Fruit fly (Drosophila melanogaster) whole organism, wandering third instar larva: ENCODE data around the gene arm.

Source experiments
- Abd-B ChIP-seq: fragments of >200 bp; optimal IDR thresholded peaks from 2 replicates; lab custom pipeline; 2017; ENCODE audit warnings: missing biosample characterization, missing genetic modification characterization
- CG32264 ChIP-seq: fragments of 200-800 bp; sonication (Bioruptor generic); optimal IDR thresholded peaks from 2 replicates; lab custom pipeline; 2016; ENCODE audit warnings: missing biosample characterization, missing genetic modification characterization
- CG9705 ChIP-seq: fragments of 200-800 bp; sonication (Bioruptor generic); optimal IDR thresholded peaks from 2 replicates; lab custom pipeline; 2018; ENCODE audit warnings: missing biosample characterization, mild to moderate bottlenecking, missing genetic modification characterization
- CrebA ChIP-seq: fragments of 200-800 bp; sonication (Bioruptor generic); optimal IDR thresholded peaks from 2 replicates; lab custom pipeline; 2016; ENCODE audit warnings: missing biosample characterization, mild to moderate bottlenecking, missing genetic modification characterization, borderline replicate concordance
- Dfd ChIP-seq: fragments of >200 bp; optimal IDR thresholded peaks from 2 replicates; lab custom pipeline; 2017; ENCODE audit warnings: missing biosample characterization, missing genetic modification characterization
- Dif ChIP-seq: fragments of 200-275, 200-300 bp; sonication (Bioruptor generic); optimal IDR thresholded peaks from 2 replicates; lab custom pipeline; 2018; ENCODE audit warnings: missing biosample characterization, missing genetic modification characterization; ENCODE audit not compliant: partially characterized antibody
- GATAd ChIP-seq: sonication (Bioruptor generic); optimal IDR thresholded peaks from 2 replicates; lab custom pipeline; 2016; ENCODE audit warnings: missing biosample characterization, missing genetic modification characterization
- HLH106 ChIP-seq: fragments of 200-800 bp; optimal IDR thresholded peaks from 3 replicates; lab custom pipeline; 2019; ENCODE audit warnings: missing biosample characterization, mild to moderate bottlenecking, missing genetic modification characterization, moderate library complexity
- Hnf4 ChIP-seq: fragments of 200-800 bp; sonication (Bioruptor generic); optimal IDR thresholded peaks from 2 replicates; lab custom pipeline; 2016; ENCODE audit warnings: missing biosample characterization, mild to moderate bottlenecking, missing genetic modification characterization
- Hr78 ChIP-seq: fragments of >200 bp; optimal IDR thresholded peaks from 2 replicates; lab custom pipeline; 2017; ENCODE audit warnings: missing biosample characterization, missing genetic modification characterization
- Hr83 ChIP-seq: fragments of 200-300 bp; sonication (Bioruptor generic); optimal IDR thresholded peaks from 2 replicates; lab custom pipeline; 2016; ENCODE audit warnings: missing biosample characterization, mild to moderate bottlenecking, missing genetic modification characterization, moderate library complexity; ENCODE audit not compliant: poor library complexity, severe bottlenecking
- Jra ChIP-seq: sonication (Bioruptor generic); optimal IDR thresholded peaks from 2 replicates; lab custom pipeline; 2016; ENCODE audit warnings: missing biosample characterization, missing genetic modification characterization
- Mio ChIP-seq: sonication (Bioruptor generic); optimal IDR thresholded peaks from 2 replicates; lab custom pipeline; 2016; ENCODE audit warnings: missing biosample characterization, missing genetic modification characterization
- Myc ChIP-seq: fragments of >200 bp; optimal IDR thresholded peaks from 2 replicates; lab custom pipeline; 2017
- N ChIP-seq: fragments of >200 bp; optimal IDR thresholded peaks from 2 replicates; lab custom pipeline; 2018; ENCODE audit warnings: missing biosample characterization, missing external identifiers, missing genetic modification characterization
- OdsH ChIP-seq: fragments of 200-800 bp; sonication (Bioruptor generic); optimal IDR thresholded peaks from 2 replicates; lab custom pipeline; 2016; ENCODE audit warnings: missing biosample characterization, mild to moderate bottlenecking, missing genetic modification characterization
- Rel ChIP-seq, 2 experiments: fragments of 200-800 bp; sonication (Bioruptor generic) in 1 of 2; optimal IDR thresholded peaks; 2 replicates in 1 of 2; 3 replicates in 1 of 2; lab custom pipeline; 2016 to 2019; ENCODE audit warnings: mild to moderate bottlenecking in 2 of 2, missing biosample characterization in 2 of 2, missing genetic modification characterization in 2 of 2, moderate library complexity in 1 of 2
- Sp1 ChIP-seq: fragments of 200-800 bp; sonication (Bioruptor generic); optimal IDR thresholded peaks from 3 replicates; lab custom pipeline; 2019; ENCODE audit warnings: missing biosample characterization, mild to moderate bottlenecking, missing genetic modification characterization, moderate library complexity
- Vsx2 ChIP-seq: fragments of 200-300, 225-300 bp; sonication (Bioruptor generic); optimal IDR thresholded peaks from 2 replicates; lab custom pipeline; 2018; ENCODE audit warnings: missing biosample characterization, missing genetic modification characterization; ENCODE audit not compliant: partially characterized antibody
- br ChIP-seq: fragments of 200-800 bp; sonication (Bioruptor generic); optimal IDR thresholded peaks from 2 replicates; lab custom pipeline; 2016; ENCODE audit warnings: missing biosample characterization, missing genetic modification characterization
- brk ChIP-seq: fragments of 200-800 bp; sonication (Bioruptor generic); optimal IDR thresholded peaks from 2 replicates; lab custom pipeline; 2016; ENCODE audit warnings: missing biosample characterization, mild to moderate bottlenecking, missing genetic modification characterization
- dl ChIP-seq, 2 experiments: fragments of 175-275, 200-275 bp in 1 of 2; fragments of 200-275 bp in 1 of 2; sonication (Bioruptor generic); optimal IDR thresholded peaks; lab custom pipeline; 2018; ENCODE audit warnings: mild to moderate bottlenecking in 2 of 2, missing biosample characterization in 2 of 2, missing genetic modification characterization in 2 of 2, moderate library complexity in 2 of 2; ENCODE audit not compliant: partially characterized antibody in 2 of 2, insufficient read depth in 1 of 2
- dmrt93B ChIP-seq: fragments of 200-800 bp; sonication (Bioruptor generic); optimal IDR thresholded peaks from 2 replicates; lab custom pipeline; 2018; ENCODE audit warnings: missing biosample characterization, mild to moderate bottlenecking, missing genetic modification characterization
- dsf ChIP-seq: sonication (Bioruptor generic); optimal IDR thresholded peaks from 2 replicates; lab custom pipeline; 2016; ENCODE audit warnings: missing biosample characterization, missing genetic modification characterization, borderline replicate concordance
- ey ChIP-seq: fragments of 200-800 bp; sonication (Bioruptor generic); optimal IDR thresholded peaks from 2 replicates; lab custom pipeline; 2016; ENCODE audit warnings: missing biosample characterization, missing genetic modification characterization
- foxo ChIP-seq, 2 experiments: fragments of 200-800 bp; sonication (Bioruptor generic); optimal IDR thresholded peaks; 2 replicates in 1 of 2; 3 replicates in 1 of 2; lab custom pipeline; 2016 to 2017; ENCODE audit warnings: missing biosample characterization in 2 of 2, missing genetic modification characterization in 2 of 2
- fru ChIP-seq: fragments of 200-800 bp; sonication (Bioruptor generic); optimal IDR thresholded peaks from 3 replicates; lab custom pipeline; 2016; ENCODE audit warnings: missing biosample characterization, mild to moderate bottlenecking, missing genetic modification characterization
- h ChIP-seq: fragments of 200-800 bp; sonication (Bioruptor generic); optimal IDR thresholded peaks from 3 replicates; lab custom pipeline; 2016; ENCODE audit warnings: missing biosample characterization, mild to moderate bottlenecking, missing genetic modification characterization
- jim ChIP-seq: fragments of 175-275, 200-325 bp; sonication (Bioruptor generic); optimal IDR thresholded peaks from 2 replicates; lab custom pipeline; 2016; ENCODE audit warnings: missing biosample characterization, mild to moderate bottlenecking, missing genetic modification characterization
- lola ChIP-seq: fragments of >200 bp; optimal IDR thresholded peaks from 2 replicates; lab custom pipeline; 2017; ENCODE audit warnings: missing biosample characterization, missing genetic modification characterization
- pan ChIP-seq: fragments of >200 bp; optimal IDR thresholded peaks from 2 replicates; lab custom pipeline; 2017
- psq ChIP-seq: fragments of 200-800 bp; sonication (Bioruptor generic); optimal IDR thresholded peaks from 3 replicates; lab custom pipeline; 2017; ENCODE audit warnings: missing biosample characterization, mild to moderate bottlenecking, missing genetic modification characterization, moderate library complexity
- rgr ChIP-seq: fragments of 200-800 bp; sonication (Bioruptor generic); optimal IDR thresholded peaks from 3 replicates; lab custom pipeline; 2016; ENCODE audit warnings: missing biosample characterization, mild to moderate bottlenecking, missing genetic modification characterization
- sage ChIP-seq: fragments of 200-800 bp; sonication (Bioruptor generic); optimal IDR thresholded peaks from 2 replicates; lab custom pipeline; 2016; ENCODE audit warnings: missing biosample characterization, mild to moderate bottlenecking, missing genetic modification characterization
- sv ChIP-seq: fragments of 200-800 bp; sonication (Bioruptor generic); optimal IDR thresholded peaks from 3 replicates; lab custom pipeline; 2016; ENCODE audit warnings: missing biosample characterization, missing genetic modification characterization
- tai ChIP-seq: sonication (Bioruptor generic); optimal IDR thresholded peaks from 2 replicates; lab custom pipeline; 2016; ENCODE audit warnings: missing biosample characterization, missing genetic modification characterization
- usp ChIP-seq: fragments of >200 bp; optimal IDR thresholded peaks from 2 replicates; lab custom pipeline; 2017; ENCODE audit warnings: missing biosample characterization, missing genetic modification characterization
- woc ChIP-seq: sonication (Bioruptor generic); optimal IDR thresholded peaks from 2 replicates; lab custom pipeline; 2016; ENCODE audit warnings: missing biosample characterization, mild to moderate bottlenecking, missing genetic modification characterization

arm gene

dm6 chrX:1948508-1949065 lies 48.1 kb upstream of the arm start:
- TF ChIP-seq h (GFP tag; lab: Kevin White, UChicago), result peak; percentile 91
- TF ChIP-seq tai (GFP tag; lab: Kevin White, UChicago), result no peak
- peak; percentile 61 for TF ChIP-seq CG9705
- TF ChIP-seq Dif (GFP tag; lab: Kevin White, UChicago), result no peak
- peak; percentile 78 for TF ChIP-seq Hnf4
- TF ChIP-seq Hr78, result no peak
- TF ChIP-seq brk (GFP tag; lab: Kevin White, UChicago), result peak; percentile 2
- TF ChIP-seq dsf (GFP tag; lab: Kevin White, UChicago), result no peak
- peak; percentile 42 for TF ChIP-seq woc (GFP tag; lab: Kevin White, UChicago)
- TF ChIP-seq Sp1 (GFP tag; lab: Kevin White, UChicago), result peak; percentile 92
- no peak for TF ChIP-seq dl (GFP tag; optimal IDR thresholded peaks at IDR 0.05; lab: Kevin White, UChicago; ENCODE audit: insufficient read depth in 1 of 2, partially characterized antibody in 2 of 2)
- no peak for TF ChIP-seq Hr83
- TF ChIP-seq fru, result peak; percentile 91
- TF ChIP-seq HLH106 (tag; lab: Kevin White, UChicago), result peak; percentile 92
- TF ChIP-seq CG32264, result peak; percentile 70
- no peak for TF ChIP-seq Jra (GFP tag; lab: Kevin White, UChicago)
- TF ChIP-seq Abd-B, result no peak
- no peak for TF ChIP-seq usp (GFP tag; lab: Kevin White, UChicago)
- no peak for TF ChIP-seq Dfd (GFP tag; lab: Kevin White, UChicago)
- peak; percentile 88 for TF ChIP-seq psq (GFP tag; lab: Kevin White, UChicago)
- no peak for TF ChIP-seq Rel (GFP tag; optimal IDR thresholded peaks at IDR 0.05; lab: Kevin White, UChicago)
- TF ChIP-seq Rel (tag; optimal IDR thresholded peaks at IDR 0.05; lab: Kevin White, UChicago), result peak; percentile 72
- peak; percentile 37 for TF ChIP-seq sage
- no peak for TF ChIP-seq lola (GFP tag; lab: Kevin White, UChicago)
- TF ChIP-seq CrebA (GFP tag; lab: Kevin White, UChicago), result peak; percentile 29
- no peak for TF ChIP-seq Myc (lab: Kevin White, UChicago)
- peak; percentile 91 for TF ChIP-seq OdsH (GFP tag; lab: Kevin White, UChicago)
- TF ChIP-seq br, result peak; percentile 88
- TF ChIP-seq dmrt93B (GFP tag; lab: Kevin White, UChicago), result peak; percentile 91
- TF ChIP-seq jim (GFP tag; lab: Kevin White, UChicago), result no peak
- TF ChIP-seq Mio (GFP tag; lab: Kevin White, UChicago), result peak; percentile 71
- peak in 1 of 2 experiments; percentile 93 for TF ChIP-seq foxo (GFP tag; optimal IDR thresholded peaks at IDR 0.05; lab: Kevin White, UChicago)
- TF ChIP-seq N (GFP tag; lab: Kevin White, UChicago), result no peak
- TF ChIP-seq ey, result peak; percentile 87
- TF ChIP-seq sv, result no peak
- no peak for TF ChIP-seq GATAd (GFP tag; lab: Kevin White, UChicago)
- TF ChIP-seq rgr, result peak; percentile 93
- TF ChIP-seq Vsx2 (GFP tag; lab: Kevin White, UChicago), result no peak
- no peak for TF ChIP-seq pan (lab: Kevin White, UChicago)

dm6 chrX:1947900-1948374 lies 47.5 kb upstream of the arm start:
- TF ChIP-seq dl (GFP tag; optimal IDR thresholded peaks at IDR 0.05; lab: Kevin White, UChicago; ENCODE audit: insufficient read depth in 1 of 2, partially characterized antibody in 2 of 2) (peak; percentile 84 to 92), CG32264 (no peak), psq (GFP tag; lab: Kevin White, UChicago) (peak; percentile 75), Dif (GFP tag; lab: Kevin White, UChicago) (peak; percentile 84), woc (GFP tag; lab: Kevin White, UChicago) (peak; percentile 45)
